Fruit fly (Drosophila melanogaster) S2 (cell line): ENCODE results near the gene CG31274.

Experiments used
- CG8478 ChIP-seq: fragments of >200 bp; optimal IDR thresholded peaks from 2 replicates; lab custom pipeline; 2018
- CTCF ChIP-seq, 2 experiments: fragments of >200 bp; optimal IDR thresholded peaks; 2 replicates each; lab custom pipeline; 2018

dm6 chr3R:17035945-17036344 lies 43.1 kb downstream of the CG31274 start, which contains the start of gene CG4009:
- TF ChIP-seq CG8478 (lab: Kevin White, UChicago) (no peak), CTCF (optimal IDR thresholded peaks at IDR 0.05; lab: Kevin White, UChicago) (no peak)
